Fruit fly (Drosophila melanogaster) whole organism, adult: Measurements from ENCODE around the gene Saf6.

Experiments
- CG11617 ChIP-seq: fragments of 200-800 bp; sonication (Bioruptor generic); optimal IDR thresholded peaks from 2 replicates; lab custom pipeline; 2017; ENCODE audit warnings: mild to moderate bottlenecking, missing biosample characterization, missing genetic modification reagents, missing genetic modification characterization
- CG12768 ChIP-seq: fragments of 200-800 bp; sonication (Bioruptor generic); optimal IDR thresholded peaks from 2 replicates; lab custom pipeline; 2017; ENCODE audit warnings: missing biosample characterization, missing genetic modification characterization, mild to moderate bottlenecking, moderate library complexity, missing genetic modification reagents
- CG14711 ChIP-seq: fragments of 200-800 bp; sonication (Bioruptor generic); optimal IDR thresholded peaks from 2 replicates; lab custom pipeline; 2018; ENCODE audit warnings: missing biosample characterization, mild to moderate bottlenecking, missing genetic modification characterization, moderate library complexity
- CG1620 ChIP-seq: fragments of 200-800 bp; sonication (Bioruptor generic); optimal IDR thresholded peaks from 2 replicates; lab custom pipeline; 2016; ENCODE audit warnings: missing biosample characterization, missing genetic modification characterization
- CG33017 ChIP-seq: fragments of 200-800 bp; sonication (Bioruptor generic); optimal IDR thresholded peaks from 2 replicates; lab custom pipeline; 2018; ENCODE audit warnings: missing biosample characterization, mild to moderate bottlenecking, missing genetic modification characterization, moderate library complexity
- CG5204 ChIP-seq: fragments of 200-800 bp; sonication (Bioruptor generic); optimal IDR thresholded peaks from 2 replicates; lab custom pipeline; 2016; ENCODE audit warnings: missing biosample characterization, missing genetic modification characterization
- CG7045 ChIP-seq: fragments of 200-800 bp; sonication (Bioruptor generic); optimal IDR thresholded peaks from 2 replicates; lab custom pipeline; 2017; ENCODE audit warnings: missing biosample characterization, mild to moderate bottlenecking, missing genetic modification characterization
- CG7101 ChIP-seq: fragments of 200-800 bp; sonication (Bioruptor generic); optimal IDR thresholded peaks from 2 replicates; lab custom pipeline; 2018; ENCODE audit warnings: missing biosample characterization, mild to moderate bottlenecking, missing genetic modification characterization, moderate library complexity
- Clk ChIP-seq: fragments of 200-800 bp; sonication (Bioruptor generic); optimal IDR thresholded peaks from 2 replicates; lab custom pipeline; 2017; ENCODE audit warnings: missing biosample characterization, missing genetic modification characterization
- Crg-1 ChIP-seq: fragments of 200-800 bp; sonication (Bioruptor generic); optimal IDR thresholded peaks from 2 replicates; lab custom pipeline; 2016; ENCODE audit warnings: missing biosample characterization, missing genetic modification characterization
- Hr96 ChIP-seq: fragments of 200-800 bp; sonication (Bioruptor generic); optimal IDR thresholded peaks from 2 replicates; lab custom pipeline; 2016; ENCODE audit warnings: missing biosample characterization, missing genetic modification characterization
- Mnt ChIP-seq: fragments of 200-800 bp; sonication (Bioruptor generic); optimal IDR thresholded peaks from 2 replicates; lab custom pipeline; 2016; ENCODE audit warnings: missing biosample characterization, mild to moderate bottlenecking, missing genetic modification characterization
- bab1 ChIP-seq: fragments of 200-800 bp; sonication (Bioruptor generic); optimal IDR thresholded peaks from 3 replicates; lab custom pipeline; 2019; ENCODE audit warnings: missing biosample characterization, mild to moderate bottlenecking, missing genetic modification characterization, moderate library complexity
- cic ChIP-seq: fragments of 200-800 bp; sonication (Bioruptor generic); optimal IDR thresholded peaks from 2 replicates; lab custom pipeline; 2017; ENCODE audit warnings: missing biosample characterization, mild to moderate bottlenecking, missing genetic modification characterization, moderate library complexity
- cnc ChIP-seq, 2 experiments: fragments of >200 bp; optimal IDR thresholded peaks; 2 replicates each; lab custom pipeline; 2017
- kay ChIP-seq: fragments of 200-800 bp; sonication (Bioruptor generic); peaks from one replicate; lab custom pipeline; 2016; ENCODE audit warnings: missing biosample characterization, missing genetic modification characterization, borderline replicate concordance
- ovo ChIP-seq: fragments of 200-800 bp; sonication (Bioruptor generic); optimal IDR thresholded peaks from 2 replicates; lab custom pipeline; 2016; ENCODE audit warnings: missing biosample characterization, missing genetic modification characterization
- pad ChIP-seq: fragments of 200-800 bp; sonication (Bioruptor generic); optimal IDR thresholded peaks from 3 replicates; lab custom pipeline; 2017; ENCODE audit warnings: missing biosample characterization, missing genetic modification characterization, mild to moderate bottlenecking, moderate library complexity, missing genetic modification reagents
- tj ChIP-seq: fragments of 200-800 bp; sonication (Bioruptor generic); optimal IDR thresholded peaks from 3 replicates; lab custom pipeline; 2017; ENCODE audit warnings: missing biosample characterization, mild to moderate bottlenecking, missing genetic modification characterization, moderate library complexity
- toe ChIP-seq: fragments of 200-800 bp; sonication (Bioruptor generic); optimal IDR thresholded peaks from 2 replicates; lab custom pipeline; 2016; ENCODE audit warnings: missing biosample characterization, missing genetic modification characterization

Saf6 gene

DNA sequence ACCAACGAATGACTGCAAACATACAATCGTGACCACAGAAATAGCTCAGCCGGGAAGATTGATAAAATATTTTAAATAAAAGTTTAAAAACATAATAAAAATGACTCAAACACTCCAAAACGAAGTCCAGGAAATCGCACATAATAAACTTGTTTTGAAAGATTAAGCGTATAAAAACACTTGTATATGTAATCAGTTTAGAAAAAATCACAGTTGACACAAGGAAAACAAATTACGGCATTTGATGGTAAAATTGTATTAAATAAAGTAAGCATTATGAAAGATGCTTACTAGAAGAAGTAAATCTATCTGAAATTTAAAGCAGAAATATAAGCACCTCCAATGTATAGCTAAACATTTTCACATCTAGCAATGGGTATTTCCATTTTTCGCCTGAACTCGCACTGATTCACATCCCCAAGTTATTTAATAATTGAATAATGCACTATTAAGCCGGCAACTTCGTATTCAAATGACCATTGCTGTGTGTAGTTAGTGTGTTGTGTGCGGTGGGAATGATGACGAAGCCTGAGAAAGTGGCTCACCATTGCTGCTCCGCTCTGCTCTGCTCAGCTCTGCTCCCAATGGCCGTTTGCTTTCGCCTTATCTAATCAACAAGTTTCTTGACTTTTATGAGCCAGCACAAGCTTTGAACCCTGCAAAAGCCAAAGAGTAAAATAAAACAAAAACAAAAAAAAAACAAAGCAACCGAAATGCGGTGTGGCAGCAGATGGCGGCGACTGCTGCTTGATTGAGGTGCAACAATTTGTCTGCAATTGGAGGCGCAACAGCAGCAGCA lies 31.6 kb upstream of the Saf6 start:
- TF ChIP-seq tj (GFP tag; lab: Kevin White, UChicago) (peak; percentile 1), Hr96 (GFP tag; lab: Kevin White, UChicago) (no peak), CG11617 (GFP tag; lab: Kevin White, UChicago) (peak; percentile 24), CG5204 (no peak)

DNA sequence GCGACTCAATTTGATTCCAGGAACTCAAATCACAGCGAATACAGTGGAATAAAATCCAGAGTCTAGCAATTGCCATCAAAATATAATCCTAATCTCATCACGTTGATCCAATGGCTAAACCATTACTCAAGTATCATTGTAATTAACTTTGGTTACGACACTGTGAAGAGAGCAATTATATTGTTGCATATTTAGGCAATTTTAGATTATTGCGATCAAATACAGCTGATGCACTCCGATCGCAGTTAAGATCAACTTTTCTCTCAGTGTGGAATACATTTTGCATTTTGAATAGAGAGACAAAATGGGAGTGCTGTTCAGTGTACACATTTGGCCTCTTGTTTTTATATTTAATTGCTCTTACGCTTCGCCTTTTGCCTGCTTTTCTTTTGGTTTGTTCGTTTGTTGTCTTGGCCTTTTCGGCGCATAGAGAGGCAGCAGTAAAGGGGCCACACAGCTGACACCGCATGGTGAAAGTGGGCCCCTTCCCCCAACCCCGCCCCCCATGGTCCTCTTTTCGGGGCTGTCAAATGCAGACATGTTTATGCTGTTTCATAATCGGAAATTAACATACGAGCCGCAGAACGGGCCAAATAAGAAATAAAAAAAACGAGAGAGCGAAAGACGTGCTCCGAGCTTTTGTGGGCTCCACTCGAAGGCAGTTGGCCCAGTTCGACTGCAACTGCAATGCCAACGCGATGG lies 30.6 kb upstream of the Saf6 start:
- TF ChIP-seq bab1 (GFP tag; lab: Kevin White, UChicago) (no peak), tj (GFP tag; lab: Kevin White, UChicago) (peak; percentile 63), Crg-1 (GFP tag; lab: Kevin White, UChicago) (no peak), CG11617 (GFP tag; lab: Kevin White, UChicago) (peak; percentile 2), CG33017 (tag; lab: Kevin White, UChicago) (peak; percentile 1), CG7045 (GFP tag; lab: Kevin White, UChicago) (peak; percentile 51), CG14711 (tag; lab: Kevin White, UChicago) (peak; percentile 47), CG12768 (GFP tag; lab: Kevin White, UChicago) (peak; percentile 38), Hr96 (GFP tag; lab: Kevin White, UChicago) (no peak), kay (no peak), CG5204 (no peak), Clk (GFP tag; lab: Kevin White, UChicago) (no peak), pad (no peak), ovo (GFP tag; lab: Kevin White, UChicago) (no peak), cnc (optimal IDR thresholded peaks at IDR 0.05; lab: Kevin White, UChicago) (no peak), CG7101 (tag; lab: Kevin White, UChicago) (peak; percentile 32), cic (no peak), CG1620 (GFP tag; lab: Kevin White, UChicago) (no peak), Mnt (GFP tag; lab: Kevin White, UChicago) (no peak), toe (peak; percentile 17)

DNA sequence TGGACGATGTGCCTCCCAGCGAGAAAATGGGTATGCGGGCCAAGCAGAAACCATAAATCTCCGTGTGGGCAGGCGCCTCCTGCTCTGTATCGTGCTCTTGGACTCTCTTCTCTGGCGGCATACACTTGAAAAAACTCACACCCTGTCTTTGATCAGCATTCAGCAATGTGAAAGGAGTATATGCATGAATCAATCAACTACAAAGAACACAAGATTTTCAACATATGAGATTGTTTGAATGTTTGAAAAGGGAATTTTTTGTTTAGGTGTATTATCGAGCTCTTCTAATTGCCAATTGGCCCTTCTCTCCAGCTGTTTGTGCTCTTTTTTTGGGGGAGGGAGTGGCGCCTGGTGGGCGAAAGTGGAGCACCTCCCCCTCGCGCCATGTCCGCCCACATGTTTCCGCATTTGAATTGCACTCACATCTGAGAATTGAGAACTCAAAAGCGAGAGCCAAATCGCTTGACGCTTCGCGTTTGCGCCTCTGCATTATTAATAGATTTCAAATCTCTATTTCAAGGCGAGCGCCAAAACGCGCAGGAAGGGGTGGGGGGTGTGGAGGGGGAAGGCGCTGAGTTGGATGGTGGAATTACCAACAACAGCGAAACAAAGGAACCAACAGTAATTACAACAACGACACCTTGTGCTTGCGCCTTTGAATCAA lies 29.7 kb upstream of the Saf6 start:
- TF ChIP-seq Clk (GFP tag; lab: Kevin White, UChicago), result peak; percentile 11
- peak; percentile 33 for TF ChIP-seq CG12768 (GFP tag; lab: Kevin White, UChicago)
- no peak for TF ChIP-seq bab1 (GFP tag; lab: Kevin White, UChicago)
- TF ChIP-seq ovo (GFP tag; lab: Kevin White, UChicago), result peak; percentile 28
- TF ChIP-seq cnc (optimal IDR thresholded peaks at IDR 0.05; lab: Kevin White, UChicago), result no peak
- peak; percentile 58 for TF ChIP-seq CG33017 (tag; lab: Kevin White, UChicago)
- no peak for TF ChIP-seq Mnt (GFP tag; lab: Kevin White, UChicago)
- TF ChIP-seq pad, result no peak
- no peak for TF ChIP-seq CG11617 (GFP tag; lab: Kevin White, UChicago)
- TF ChIP-seq cic, result no peak
- TF ChIP-seq tj (GFP tag; lab: Kevin White, UChicago), result no peak
- peak; percentile 11 for TF ChIP-seq Hr96 (GFP tag; lab: Kevin White, UChicago)
- no peak for TF ChIP-seq Crg-1 (GFP tag; lab: Kevin White, UChicago)
- TF ChIP-seq CG7101 (tag; lab: Kevin White, UChicago), result peak; percentile 58
- no peak for TF ChIP-seq CG1620 (GFP tag; lab: Kevin White, UChicago)
- TF ChIP-seq CG7045 (GFP tag; lab: Kevin White, UChicago), result peak; percentile 67
- peak; percentile 36 for TF ChIP-seq toe
- peak; percentile 62 for TF ChIP-seq CG14711 (tag; lab: Kevin White, UChicago)
- TF ChIP-seq CG5204, result peak; percentile 21

DNA sequence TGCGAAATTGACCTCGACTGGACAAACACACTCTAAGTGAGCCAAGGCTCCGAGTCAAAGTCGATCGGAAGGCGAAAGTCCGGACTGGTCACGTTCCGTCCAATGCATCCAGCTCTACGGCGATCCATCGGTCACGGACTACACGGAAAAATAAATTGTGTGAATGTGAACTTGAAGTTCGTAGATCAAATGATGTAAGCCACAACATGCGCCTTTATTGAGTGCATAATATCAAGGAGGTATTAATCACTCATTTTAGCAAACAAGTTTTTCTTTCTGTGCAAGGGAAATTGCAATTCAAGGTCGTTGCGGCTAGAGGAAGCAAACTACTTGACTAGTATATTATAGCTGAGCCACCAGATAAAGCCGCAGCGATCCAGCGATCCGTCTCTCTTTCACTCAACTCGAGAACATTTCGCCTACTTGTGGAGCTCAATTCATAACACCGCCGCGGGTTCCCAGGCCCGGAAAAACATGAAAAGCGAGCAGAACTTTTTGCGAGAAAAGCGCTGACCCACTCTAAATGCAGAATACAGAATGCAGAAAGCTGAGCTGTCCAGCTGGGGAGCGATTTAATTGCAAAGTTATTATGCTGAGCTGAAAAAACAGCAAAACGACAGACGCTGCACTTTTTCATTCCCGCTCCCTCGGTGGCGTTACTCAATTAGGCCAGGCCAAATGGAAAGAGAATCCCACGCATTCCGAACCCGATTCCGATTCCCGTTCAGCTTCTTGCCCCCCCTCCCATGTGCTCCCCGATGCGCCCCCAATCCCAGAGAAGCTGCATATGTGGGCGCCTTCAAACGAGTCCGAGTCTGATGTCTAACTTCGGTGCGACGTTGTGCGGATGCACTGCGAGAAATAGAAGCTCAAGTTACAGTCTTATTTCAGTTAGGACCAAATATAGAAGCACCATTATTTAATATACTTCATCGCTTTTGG lies 28.4 kb upstream of the Saf6 start:
- TF ChIP-seq cnc (optimal IDR thresholded peaks at IDR 0.05; lab: Kevin White, UChicago) (no peak), CG1620 (GFP tag; lab: Kevin White, UChicago) (no peak), tj (GFP tag; lab: Kevin White, UChicago) (peak; percentile 100), pad (no peak), CG33017 (tag; lab: Kevin White, UChicago) (peak; percentile 60), CG5204 (no peak), CG12768 (GFP tag; lab: Kevin White, UChicago) (peak; percentile 71), toe (no peak), CG7101 (tag; lab: Kevin White, UChicago) (peak; percentile 68), kay (no peak), CG11617 (GFP tag; lab: Kevin White, UChicago) (peak; percentile 13), bab1 (GFP tag; lab: Kevin White, UChicago) (peak; percentile 65), Crg-1 (GFP tag; lab: Kevin White, UChicago) (no peak), CG7045 (GFP tag; lab: Kevin White, UChicago) (peak; percentile 35), ovo (GFP tag; lab: Kevin White, UChicago) (no peak), CG14711 (tag; lab: Kevin White, UChicago) (peak; percentile 43), Clk (GFP tag; lab: Kevin White, UChicago) (no peak), Hr96 (GFP tag; lab: Kevin White, UChicago) (no peak), cic (no peak), Mnt (GFP tag; lab: Kevin White, UChicago) (no peak)
